Fruit fly (Drosophila melanogaster) whole organism: Measurements from ENCODE around the gene E2f1.

Experiments
- CG8478 ChIP-seq: fragments of >200 bp; optimal IDR thresholded peaks from 2 replicates; lab custom pipeline; 2018; ENCODE audit warnings: inconsistent platforms
- Dll ChIP-seq: fragments of >200 bp; optimal IDR thresholded peaks from 2 replicates; lab custom pipeline; 2017
- EcR ChIP-seq, 2 experiments: fragments of >200 bp; optimal IDR thresholded peaks; 2 replicates each; lab custom pipeline; 2017; ENCODE audit warnings: missing biosample characterization in 2 of 2, missing genetic modification characterization in 2 of 2, missing genetic modification reagents in 2 of 2
- pan ChIP-seq: fragments of >200 bp; optimal IDR thresholded peaks from 2 replicates; lab custom pipeline; 2017
- psq ChIP-seq: fragments of >200 bp; optimal IDR thresholded peaks from 2 replicates; lab custom pipeline; 2017
- usp ChIP-seq: fragments of >200 bp; optimal IDR thresholded peaks from 2 replicates; lab custom pipeline; 2017; ENCODE audit warnings: missing biosample characterization, missing genetic modification characterization, mixed read lengths

The E2f1 gene

dm6 chr3R:21598605-21599004 lies 62.1 kb downstream of the E2f1 start:
- TF ChIP-seq CG8478 (no peak), psq (lab: Kevin White, UChicago) (no peak), EcR (GFP tag; optimal IDR thresholded peaks at IDR 0.05; lab: Kevin White, UChicago) (no peak)

- TF ChIP-seq usp (GFP tag; lab: Kevin White, UChicago) = no peak
- TF ChIP-seq Dll (lab: Kevin White, UChicago) = no peak
- TF ChIP-seq EcR (GFP tag; optimal IDR thresholded peaks at IDR 0.05; lab: Kevin White, UChicago) = no peak
- no peak for TF ChIP-seq pan (lab: Kevin White, UChicago)
- no peak for TF ChIP-seq psq (lab: Kevin White, UChicago)
- TF ChIP-seq CG8478 = no peak
Observed at dm6 chr3R:21597877-21598276, 62.8 kb downstream of the E2f1 start.

- no peak for TF ChIP-seq psq (lab: Kevin White, UChicago)
- TF ChIP-seq pan (lab: Kevin White, UChicago) = no peak
- no peak for TF ChIP-seq CG8478
- TF ChIP-seq EcR (GFP tag; optimal IDR thresholded peaks at IDR 0.05; lab: Kevin White, UChicago) = no peak
- no peak for TF ChIP-seq usp (GFP tag; lab: Kevin White, UChicago)
- no peak for TF ChIP-seq Dll (lab: Kevin White, UChicago)
Observed at dm6 chr3R:21596151-21596802, 64.4 kb downstream of the E2f1 start.

dm6 chr3R:21594417-21594892 lies 66.2 kb downstream of the E2f1 start:
- TF ChIP-seq usp (GFP tag; lab: Kevin White, UChicago) (no peak), EcR (GFP tag; optimal IDR thresholded peaks at IDR 0.05; lab: Kevin White, UChicago) (no peak), pan (lab: Kevin White, UChicago) (no peak), CG8478 (no peak), psq (lab: Kevin White, UChicago) (no peak), Dll (lab: Kevin White, UChicago) (no peak)

DNA sequence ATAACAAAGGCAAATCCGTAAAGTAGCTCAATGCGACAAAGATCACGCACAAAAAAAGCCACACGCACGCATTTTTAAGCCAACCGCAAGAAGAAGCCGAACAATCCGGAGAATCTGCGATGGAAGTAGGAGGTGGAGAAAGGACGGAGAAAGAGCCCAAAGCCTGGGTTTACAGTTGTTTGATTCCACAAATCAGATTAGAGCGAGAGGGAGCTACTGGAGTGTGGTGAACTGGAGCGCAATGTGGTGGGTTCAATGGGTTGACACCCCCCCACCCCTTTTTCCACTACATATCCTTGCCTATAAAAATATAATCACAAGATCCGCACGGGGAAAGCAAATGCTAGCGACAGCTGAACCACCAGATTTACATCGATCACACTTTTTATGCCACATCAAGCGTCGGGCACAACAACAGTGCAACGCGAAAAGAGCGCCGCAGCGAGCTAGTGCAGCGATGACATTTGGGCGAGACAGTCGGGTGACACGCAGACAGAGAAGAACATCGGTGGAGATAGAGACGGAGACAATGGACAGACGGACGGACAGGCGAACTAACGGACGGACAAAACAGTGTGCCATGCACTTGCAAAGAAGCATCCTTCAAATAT lies 66.8 kb downstream of the E2f1 start:
- TF ChIP-seq usp (GFP tag; lab: Kevin White, UChicago) (no peak), psq (lab: Kevin White, UChicago) (no peak), CG8478 (no peak), EcR (GFP tag; optimal IDR thresholded peaks at IDR 0.05; lab: Kevin White, UChicago) (no peak), pan (lab: Kevin White, UChicago) (no peak), Dll (lab: Kevin White, UChicago) (no peak)

dm6 chr3R:21593079-21593478 lies 67.6 kb downstream of the E2f1 start:
- TF ChIP-seq psq (lab: Kevin White, UChicago) = no peak

DNA sequence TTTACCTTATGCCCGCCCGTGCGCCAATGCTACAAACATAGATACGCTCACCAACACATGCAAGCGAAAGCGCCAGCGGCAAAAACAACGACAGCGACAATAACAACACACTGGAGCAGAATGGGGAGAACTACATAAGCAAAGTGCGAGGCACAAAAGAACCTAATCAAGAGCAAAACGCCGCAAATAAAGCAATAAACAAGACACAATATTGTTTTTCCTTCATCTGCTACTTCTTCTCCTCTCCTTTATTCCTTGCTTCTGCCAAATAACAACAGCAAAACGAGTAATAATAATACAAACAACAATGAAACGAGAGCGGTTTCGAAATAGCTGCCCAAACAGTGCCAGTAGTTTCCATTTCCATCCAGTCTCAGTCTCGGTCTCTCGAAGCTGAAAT lies 68.7 kb downstream of the E2f1 start:
- TF ChIP-seq Dll (lab: Kevin White, UChicago) (no peak), psq (lab: Kevin White, UChicago) (no peak), usp (GFP tag; lab: Kevin White, UChicago) (no peak), pan (lab: Kevin White, UChicago) (no peak), EcR (GFP tag; optimal IDR thresholded peaks at IDR 0.05; lab: Kevin White, UChicago) (no peak), CG8478 (no peak)

dm6 chr3R:21591370-21591743 lies 69.3 kb downstream of the E2f1 start:
- no peak for TF ChIP-seq EcR (GFP tag; optimal IDR thresholded peaks at IDR 0.05; lab: Kevin White, UChicago)
- no peak for TF ChIP-seq pan (lab: Kevin White, UChicago)
- no peak for TF ChIP-seq psq (lab: Kevin White, UChicago)
- no peak for TF ChIP-seq CG8478

- TF ChIP-seq CG8478 = no peak
- no peak for TF ChIP-seq pan (lab: Kevin White, UChicago)
- no peak for TF ChIP-seq EcR (GFP tag; optimal IDR thresholded peaks at IDR 0.05; lab: Kevin White, UChicago)
- TF ChIP-seq Dll (lab: Kevin White, UChicago) = no peak
- no peak for TF ChIP-seq usp (GFP tag; lab: Kevin White, UChicago)
- TF ChIP-seq psq (lab: Kevin White, UChicago) = no peak
Observed at dm6 chr3R:21590677-21591369, 69.8 kb downstream of the E2f1 start.

DNA sequence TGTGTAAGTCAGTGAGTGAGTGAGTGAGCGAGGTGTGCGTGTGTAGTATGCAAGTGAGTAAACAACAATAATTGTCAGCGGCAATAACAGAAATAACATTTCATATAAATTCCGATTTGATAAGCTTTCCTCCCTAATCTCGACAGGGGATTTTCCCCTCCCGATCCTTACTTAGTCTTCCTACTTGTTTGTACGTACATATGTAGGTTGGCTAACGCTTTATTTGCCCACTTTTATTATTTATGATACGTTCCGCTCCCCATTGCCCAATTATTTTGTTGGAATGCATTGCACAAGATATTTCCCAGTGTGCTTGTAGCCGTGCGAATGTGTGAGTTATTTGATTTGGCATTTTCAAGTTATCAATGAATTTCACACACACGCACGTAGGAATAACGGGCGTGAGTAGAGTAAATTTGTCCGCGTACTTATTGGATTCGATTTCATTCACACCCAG lies 70.4 kb downstream of the E2f1 start:
- TF ChIP-seq usp (GFP tag; lab: Kevin White, UChicago) (no peak), pan (lab: Kevin White, UChicago) (no peak), psq (lab: Kevin White, UChicago) (no peak), Dll (lab: Kevin White, UChicago) (no peak), EcR (GFP tag; optimal IDR thresholded peaks at IDR 0.05; lab: Kevin White, UChicago) (no peak), CG8478 (no peak)

DNA sequence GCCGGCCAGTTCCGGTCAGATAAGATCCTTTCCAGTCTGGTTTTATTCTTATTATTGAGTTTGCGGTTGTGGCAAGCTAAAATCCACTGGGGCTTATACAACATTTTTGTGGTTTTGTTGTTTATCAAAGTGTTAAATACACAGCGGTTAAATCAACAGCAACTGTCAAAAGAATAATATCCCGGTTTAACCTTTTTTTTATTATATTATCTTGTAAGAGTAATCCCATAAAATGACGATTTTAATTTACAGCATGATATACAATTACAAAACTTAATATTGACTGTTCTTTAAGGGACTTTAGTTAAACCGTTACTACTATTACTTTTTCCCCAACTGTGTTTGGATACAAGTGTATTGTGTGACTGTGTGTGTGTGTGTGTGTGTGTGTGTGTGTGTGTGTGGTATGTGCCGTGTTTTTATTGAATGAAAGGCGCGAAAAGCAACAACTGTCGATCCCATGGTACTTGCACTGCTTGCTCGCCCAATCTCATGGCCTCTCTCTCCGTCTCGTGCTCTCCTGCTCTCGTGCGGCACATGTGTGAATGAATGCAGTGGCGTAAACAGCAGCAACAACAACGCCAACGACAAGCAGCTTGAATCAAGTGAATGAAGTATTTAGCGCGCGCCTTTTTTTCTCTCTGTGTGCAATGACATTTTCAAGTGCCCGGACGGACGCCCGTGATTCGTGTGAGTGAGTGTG lies 71.0 kb downstream of the E2f1 start:
- no peak for TF ChIP-seq EcR (GFP tag; optimal IDR thresholded peaks at IDR 0.05; lab: Kevin White, UChicago)
- no peak for TF ChIP-seq pan (lab: Kevin White, UChicago)
- no peak for TF ChIP-seq CG8478
- no peak for TF ChIP-seq usp (GFP tag; lab: Kevin White, UChicago)
- no peak for TF ChIP-seq psq (lab: Kevin White, UChicago)
- no peak for TF ChIP-seq Dll (lab: Kevin White, UChicago)
